Worm (Caenorhabditis elegans): ENCODE data around the gene F41C6.4.

F41C6.4 gene

ce11 chrX:6861564-6861963 is 13.1 kb downstream of the F41C6.4 start:
- no peak for TF ChIP-seq nhr-12 (tag; optimal IDR thresholded peaks at IDR 0.05)
- TF ChIP-seq pha-4 (tag; optimal IDR thresholded peaks at IDR 0.05) = no peak
- TF ChIP-seq egl-5 (tag; optimal IDR thresholded peaks at IDR 0.05) = no peak
- no peak for TF ChIP-seq nhr-28 (tag; optimal IDR thresholded peaks at IDR 0.05)
- no peak for TF ChIP-seq nfya-1 (tag; optimal IDR thresholded peaks at IDR 0.05; ENCODE audit: insufficient read depth)
- no peak for TF ChIP-seq skn-1 (tag; optimal IDR thresholded peaks at IDR 0.05)
- TF ChIP-seq R02D3.7 (tag; optimal IDR thresholded peaks at IDR 0.05) = no peak
- TF ChIP-seq nhr-25 (tag; optimal IDR thresholded peaks at IDR 0.05) = no peak
- TF ChIP-seq fkh-10 (GFP tag; optimal IDR thresholded peaks at IDR 0.05) = no peak
- TF ChIP-seq nhr-23 (tag; optimal IDR thresholded peaks at IDR 0.05) = no peak
- no peak for TF ChIP-seq nhr-76 (tag; optimal IDR thresholded peaks at IDR 0.05)

DNA sequence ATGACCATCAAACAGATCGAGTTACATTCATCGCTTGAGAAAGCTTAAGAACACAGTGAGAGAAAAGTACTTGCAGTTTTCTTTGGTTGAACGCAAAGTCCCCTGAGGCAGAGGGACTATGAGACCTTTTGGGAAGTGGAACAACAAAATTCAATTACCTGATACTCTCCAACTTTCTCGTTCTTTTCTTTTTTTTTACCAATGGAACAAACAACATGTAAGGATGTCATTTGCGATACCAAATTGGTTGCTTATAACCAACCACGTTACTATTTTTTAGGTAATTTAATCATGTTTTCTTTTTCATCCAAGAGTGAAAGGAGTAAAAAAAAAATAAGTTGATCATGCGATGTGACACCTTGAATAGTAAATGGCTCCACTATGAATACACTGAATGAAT is 17.8 kb downstream of the F41C6.4 start:
- no peak for TF ChIP-seq aly-2 (tag; optimal IDR thresholded peaks at IDR 0.05)
- no peak for TF ChIP-seq sea-2 (GFP tag; optimal IDR thresholded peaks at IDR 0.05)
- TF ChIP-seq elt-3 (tag; optimal IDR thresholded peaks at IDR 0.05) = no peak
- TF ChIP-seq lin-39 (tag; optimal IDR thresholded peaks at IDR 0.05) = no peak
- no peak for TF ChIP-seq nhr-67 (tag; optimal IDR thresholded peaks at IDR 0.05)
- TF ChIP-seq ceh-9 (tag; optimal IDR thresholded peaks at IDR 0.05) = no peak
- TF ChIP-seq elt-2 (tag; optimal IDR thresholded peaks at IDR 0.05) = no peak
- TF ChIP-seq unc-62 (GFP tag; optimal IDR thresholded peaks at IDR 0.05) = no peak
- no peak for TF ChIP-seq mdl-1 (tag; optimal IDR thresholded peaks at IDR 0.05)
- TF ChIP-seq nhr-77 (tag; optimal IDR thresholded peaks at IDR 0.05) = no peak
- no peak for TF ChIP-seq ztf-4 (tag; optimal IDR thresholded peaks at IDR 0.05)
- TF ChIP-seq fos-1 (tag; optimal IDR thresholded peaks at IDR 0.05) = no peak
- TF ChIP-seq hmg-11 (tag; optimal IDR thresholded peaks at IDR 0.05) = no peak
- no peak for TF ChIP-seq nhr-43 (tag; optimal IDR thresholded peaks at IDR 0.05; ENCODE audit: poor library complexity, severe bottlenecking)
- no peak for TF ChIP-seq nhr-28 (tag; optimal IDR thresholded peaks at IDR 0.05)

ce11 chrX:6853318-6853717 is 21.3 kb downstream of the F41C6.4 start, which contains the start of gene rig-3:
Gene rig-3 (plus strand): TSS chrX:6853618.
- TF ChIP-seq daf-12 (tag; optimal IDR thresholded peaks at IDR 0.05) = no peak
- TF ChIP-seq nhr-237 (tag; optimal IDR thresholded peaks at IDR 0.05) = no peak
- no peak for TF ChIP-seq lin-39 (tag; optimal IDR thresholded peaks at IDR 0.05)
- TF ChIP-seq nfya-1 (tag; optimal IDR thresholded peaks at IDR 0.05; ENCODE audit: insufficient read depth) = no peak
- TF ChIP-seq ama-1 (optimal IDR thresholded peaks at IDR 0.05) = no peak
- no peak for TF ChIP-seq pqm-1 (tag; optimal IDR thresholded peaks at IDR 0.05)
- no peak for TF ChIP-seq hmg-11 (tag; optimal IDR thresholded peaks at IDR 0.05)
- no peak for TF ChIP-seq ztf-4 (tag; optimal IDR thresholded peaks at IDR 0.05)
- TF ChIP-seq tbx-2 (tag; optimal IDR thresholded peaks at IDR 0.05) = no peak
- TF ChIP-seq aly-2 (tag; optimal IDR thresholded peaks at IDR 0.05) = no peak
- no peak for TF ChIP-seq elt-3 (tag; optimal IDR thresholded peaks at IDR 0.05)
- no peak for TF ChIP-seq ceh-16 (tag; optimal IDR thresholded peaks at IDR 0.05)
- no peak for TF ChIP-seq ZK546.5 (tag; optimal IDR thresholded peaks at IDR 0.05)
- TF ChIP-seq zag-1 (tag; optimal IDR thresholded peaks at IDR 0.05) = no peak
- no peak for TF ChIP-seq skn-1 (tag; optimal IDR thresholded peaks at IDR 0.05)
- TF ChIP-seq snpc-4 (tag; optimal IDR thresholded peaks at IDR 0.05) = no peak
- TF ChIP-seq R02D3.7 (tag; optimal IDR thresholded peaks at IDR 0.05) = no peak
- TF ChIP-seq egl-5 (tag; optimal IDR thresholded peaks at IDR 0.05) = no peak

ce11 chrX:6850412-6850811 is 24.2 kb downstream of the F41C6.4 start:
- no peak for TF ChIP-seq egl-5 (tag; optimal IDR thresholded peaks at IDR 0.05)
- TF ChIP-seq snpc-4 (tag; optimal IDR thresholded peaks at IDR 0.05) = no peak
- no peak for TF ChIP-seq ZK546.5 (tag; optimal IDR thresholded peaks at IDR 0.05)
- TF ChIP-seq nhr-28 (tag; optimal IDR thresholded peaks at IDR 0.05) = no peak
- no peak for TF ChIP-seq nhr-67 (tag; optimal IDR thresholded peaks at IDR 0.05)
- no peak for TF ChIP-seq mml-1 (tag; optimal IDR thresholded peaks at IDR 0.05)
- TF ChIP-seq nhr-11 (tag; optimal IDR thresholded peaks at IDR 0.05) = no peak
- no peak for TF ChIP-seq nhr-23 (tag; optimal IDR thresholded peaks at IDR 0.05)

DNA sequence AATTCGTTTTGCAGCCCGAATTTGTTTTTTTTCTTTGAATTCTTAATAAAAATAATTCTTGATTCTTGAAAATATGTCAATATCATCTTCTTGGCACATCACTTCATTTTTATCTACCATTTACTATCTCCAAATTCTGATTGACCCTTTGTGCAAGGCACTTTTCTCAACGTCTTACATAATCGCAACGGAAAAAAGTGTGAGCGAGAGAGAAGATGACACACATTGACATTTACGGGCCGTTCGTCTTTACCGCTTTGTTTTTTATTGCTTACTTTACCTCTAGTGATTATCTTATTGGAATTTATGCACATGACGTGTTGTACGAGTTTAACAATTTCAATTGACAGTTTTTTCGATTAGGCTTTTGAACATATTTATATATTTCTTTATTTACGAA is 26.0 kb downstream of the F41C6.4 start:
- no peak for TF ChIP-seq elt-2 (tag; optimal IDR thresholded peaks at IDR 0.05)
- TF ChIP-seq mml-1 (tag; optimal IDR thresholded peaks at IDR 0.05) = no peak
- TF ChIP-seq elt-3 (tag; optimal IDR thresholded peaks at IDR 0.05) = no peak
- TF ChIP-seq zag-1 (tag; optimal IDR thresholded peaks at IDR 0.05) = no peak
- no peak for TF ChIP-seq fkh-10 (GFP tag; optimal IDR thresholded peaks at IDR 0.05)
- no peak for TF ChIP-seq nhr-77 (tag; optimal IDR thresholded peaks at IDR 0.05)
- TF ChIP-seq fos-1 (tag; optimal IDR thresholded peaks at IDR 0.05) = no peak
- no peak for TF ChIP-seq pqm-1 (tag; optimal IDR thresholded peaks at IDR 0.05)
- TF ChIP-seq nfya-1 (tag; optimal IDR thresholded peaks at IDR 0.05; ENCODE audit: insufficient read depth) = no peak
- no peak for TF ChIP-seq nhr-237 (tag; optimal IDR thresholded peaks at IDR 0.05)
- no peak for TF ChIP-seq ceh-16 (tag; optimal IDR thresholded peaks at IDR 0.05)
- TF ChIP-seq ceh-9 (tag; optimal IDR thresholded peaks at IDR 0.05) = no peak
- TF ChIP-seq lin-39 (tag; optimal IDR thresholded peaks at IDR 0.05) = no peak
- TF ChIP-seq egl-27 (tag; optimal IDR thresholded peaks at IDR 0.05) = no peak
